Worm (Caenorhabditis elegans) whole organism, late embryonic: ENCODE measurements around the gene W04G3.12.

ENCODE experiments used
- K09A11.1 ChIP-seq: sonication (generic microtip); optimal IDR thresholded peaks from 2 replicates; lab custom pipeline; 2017; ENCODE audit warnings: antibody characterized with exemption, mild to moderate bottlenecking, missing genetic modification characterization, missing compliant biosample characterization; ENCODE audit not compliant: insufficient read depth
- T23F11.4 ChIP-seq: fragments of 200-800 bp; sonication (Bioruptor generic); optimal IDR thresholded peaks from 2 replicates; lab custom pipeline; 2018; ENCODE audit warnings: mild to moderate bottlenecking, missing genetic modification characterization, missing compliant biosample characterization
- ahr-1 ChIP-seq: sonication (generic microtip); optimal IDR thresholded peaks from 2 replicates; lab custom pipeline; 2016; ENCODE audit warnings: missing genetic modification characterization, missing compliant biosample characterization
- ama-1 ChIP-seq: fragments of 150-350 bp; optimal IDR thresholded peaks from 2 replicates; lab custom pipeline; 2014
- ceh-14 ChIP-seq: sonication (generic microtip); optimal IDR thresholded peaks from 2 replicates; lab custom pipeline; 2016; ENCODE audit warnings: missing genotype, missing genetic modification characterization, missing compliant biosample characterization
- ceh-18 ChIP-seq: sonication (generic microtip); optimal IDR thresholded peaks from 2 replicates; lab custom pipeline; 2016; ENCODE audit warnings: missing genetic modification characterization, missing compliant biosample characterization
- ceh-19 ChIP-seq: fragments of 200-800 bp; sonication (Bioruptor generic); optimal IDR thresholded peaks from 2 replicates; lab custom pipeline; 2018; ENCODE audit warnings: mild to moderate bottlenecking, missing genetic modification characterization, missing compliant biosample characterization
- ceh-30 ChIP-seq: fragments of 150-350 bp; optimal IDR thresholded peaks from 2 replicates; lab custom pipeline; 2014; ENCODE audit warnings: missing biosample characterization, missing genetic modification characterization
- ceh-31 ChIP-seq: sonication (generic microtip); optimal IDR thresholded peaks from 2 replicates; lab custom pipeline; 2016; ENCODE audit warnings: missing genetic modification characterization, missing compliant biosample characterization
- ceh-45 ChIP-seq: fragments of 200-800 bp; sonication (Bioruptor generic); IDR thresholded peaks from 2 replicates; pipeline ENCODE4 v1.3.6; 2022; ENCODE audit warnings: missing genetic modification reagents, missing genetic modification characterization, missing compliant biosample characterization
- ceh-48 ChIP-seq: sonication (generic microtip); optimal IDR thresholded peaks from 2 replicates; lab custom pipeline; 2016; ENCODE audit warnings: missing genetic modification characterization, inconsistent platforms, missing compliant biosample characterization
- ceh-9 ChIP-seq: sonication (generic microtip); optimal IDR thresholded peaks from 2 replicates; lab custom pipeline; 2016; ENCODE audit warnings: mild to moderate bottlenecking, missing genetic modification characterization, inconsistent platforms, missing compliant biosample characterization
- che-1 ChIP-seq: sonication (generic microtip); optimal IDR thresholded peaks from 2 replicates; lab custom pipeline; 2016; ENCODE audit warnings: mild to moderate bottlenecking, missing genetic modification characterization, missing compliant biosample characterization
- dmd-4 ChIP-seq: sonication (generic microtip); optimal IDR thresholded peaks from 2 replicates; lab custom pipeline; 2016; ENCODE audit warnings: borderline replicate concordance, missing genetic modification characterization, missing compliant biosample characterization
- dve-1 ChIP-seq: sonication (generic microtip); optimal IDR thresholded peaks from 2 replicates; lab custom pipeline; 2017; ENCODE audit warnings: antibody characterized with exemption, mild to moderate bottlenecking, missing genetic modification characterization, missing compliant biosample characterization
- elt-2 ChIP-seq: sonication (generic microtip); optimal IDR thresholded peaks from 2 replicates; lab custom pipeline; 2016; ENCODE audit warnings: missing genetic modification reagents, missing genetic modification characterization, missing compliant biosample characterization
- elt-4 ChIP-seq: sonication (generic microtip); optimal IDR thresholded peaks from 2 replicates; lab custom pipeline; 2016; ENCODE audit warnings: missing genetic modification characterization, missing compliant biosample characterization
- ets-4 ChIP-seq: sonication (generic microtip); optimal IDR thresholded peaks from 2 replicates; lab custom pipeline; 2016; ENCODE audit warnings: missing genetic modification characterization, missing compliant biosample characterization
- fax-1 ChIP-seq: sonication (generic microtip); optimal IDR thresholded peaks from 2 replicates; lab custom pipeline; 2016; ENCODE audit warnings: missing genotype, missing genetic modification characterization, missing compliant biosample characterization
- fkh-10 ChIP-seq: fragments of 150-350 bp; optimal IDR thresholded peaks from 2 replicates; lab custom pipeline; 2014; ENCODE audit warnings: missing biosample characterization, missing genetic modification reagents, missing genetic modification characterization
- fkh-6 ChIP-seq: sonication (generic microtip); optimal IDR thresholded peaks from 2 replicates; lab custom pipeline; 2016; ENCODE audit warnings: missing genetic modification characterization, missing compliant biosample characterization
- gmeb-2 ChIP-seq: sonication (generic microtip); optimal IDR thresholded peaks from 2 replicates; lab custom pipeline; 2016; ENCODE audit warnings: missing genetic modification characterization, inconsistent platforms, missing compliant biosample characterization
- hlh-13 ChIP-seq: fragments of 200-800 bp; sonication (Bioruptor generic); optimal IDR thresholded peaks from 2 replicates; lab custom pipeline; 2018; ENCODE audit warnings: mild to moderate bottlenecking, missing genetic modification characterization, missing compliant biosample characterization
- hlh-15 ChIP-seq: sonication (generic microtip); optimal IDR thresholded peaks from 2 replicates; lab custom pipeline; 2016; ENCODE audit warnings: missing genetic modification characterization, missing compliant biosample characterization
- lim-6 ChIP-seq: sonication (generic microtip); optimal IDR thresholded peaks from 2 replicates; lab custom pipeline; 2016; ENCODE audit warnings: missing genetic modification characterization, missing compliant biosample characterization
- lin-11 ChIP-seq: fragments of 200-800 bp; sonication (Bioruptor generic); optimal IDR thresholded peaks from 2 replicates; lab custom pipeline; 2018; ENCODE audit warnings: mild to moderate bottlenecking, missing genetic modification characterization, missing compliant biosample characterization
- madf-2 ChIP-seq: sonication (generic microtip); optimal IDR thresholded peaks from 2 replicates; lab custom pipeline; 2017; ENCODE audit warnings: missing genetic modification characterization, missing compliant biosample characterization
- mec-3 ChIP-seq: sonication (generic microtip); optimal IDR thresholded peaks from 2 replicates; lab custom pipeline; 2016; ENCODE audit warnings: borderline replicate concordance, missing genetic modification characterization, missing compliant biosample characterization
- nhr-11 ChIP-seq: fragments of 150-350 bp; optimal IDR thresholded peaks from 2 replicates; lab custom pipeline; 2014; ENCODE audit warnings: missing biosample characterization, missing genetic modification characterization
- nhr-232 ChIP-seq: sonication (generic microtip); optimal IDR thresholded peaks from 2 replicates; lab custom pipeline; 2016; ENCODE audit warnings: missing genetic modification characterization, missing compliant biosample characterization
- odd-2 ChIP-seq: sonication (generic microtip); optimal IDR thresholded peaks from 2 replicates; lab custom pipeline; 2017; ENCODE audit warnings: antibody characterized with exemption, mild to moderate bottlenecking, missing genetic modification characterization, missing compliant biosample characterization
- pat-9 ChIP-seq: fragments of 200-800 bp; sonication (Bioruptor generic); optimal IDR thresholded peaks from 2 replicates; lab custom pipeline; 2018; ENCODE audit warnings: mild to moderate bottlenecking, missing genetic modification characterization, moderate library complexity, missing compliant biosample characterization
- pax-1 ChIP-seq: fragments of 150-350 bp; optimal IDR thresholded peaks from 2 replicates; lab custom pipeline; 2014; ENCODE audit warnings: missing biosample characterization, missing genetic modification characterization
- pha-2 ChIP-seq: sonication (generic microtip); optimal IDR thresholded peaks from 2 replicates; lab custom pipeline; 2017; ENCODE audit warnings: mild to moderate bottlenecking, missing genetic modification characterization, missing compliant biosample characterization
- pha-4 ChIP-seq: fragments of 150-350 bp; optimal IDR thresholded peaks from 2 replicates; lab custom pipeline; 2018; ENCODE audit warnings: missing biosample characterization, missing genetic modification reagents, missing genetic modification characterization
- pros-1 ChIP-seq: fragments of 150-350 bp; optimal IDR thresholded peaks from 2 replicates; lab custom pipeline; 2014; ENCODE audit warnings: missing biosample characterization, missing genetic modification reagents, missing genetic modification characterization
- sdc-2 ChIP-seq: sonication (generic microtip); optimal IDR thresholded peaks from 2 replicates; lab custom pipeline; 2016; ENCODE audit warnings: missing genotype, missing genetic modification characterization, missing compliant biosample characterization
- ttx-3 ChIP-seq: sonication (generic microtip); optimal IDR thresholded peaks from 2 replicates; lab custom pipeline; 2016; ENCODE audit warnings: missing genetic modification reagents, missing genetic modification characterization, missing compliant biosample characterization
- unc-3 ChIP-seq, 2 experiments: fragments of 200-800 bp in 1 of 2; sonication (Bioruptor generic) in 1 of 2; sonication (generic microtip) in 1 of 2; conservative IDR thresholded peaks in 1 of 2; optimal IDR thresholded peaks in 1 of 2; 2 replicates each; pipeline versions ENCODE4 v1.3.6 to Lab custom; 2016 to 2022; ENCODE audit warnings: missing compliant biosample characterization in 2 of 2, missing genetic modification characterization in 2 of 2, missing genetic modification reagents in 1 of 2
- unc-42 ChIP-seq: sonication (generic microtip); optimal IDR thresholded peaks from 2 replicates; lab custom pipeline; 2016; ENCODE audit warnings: missing genotype, missing genetic modification characterization, missing compliant biosample characterization
- zip-5 ChIP-seq: sonication (generic microtip); optimal IDR thresholded peaks from 2 replicates; lab custom pipeline; 2016; ENCODE audit warnings: missing genetic modification characterization, missing compliant biosample characterization
- ztf-16 ChIP-seq: sonication (generic microtip); optimal IDR thresholded peaks from 2 replicates; lab custom pipeline; 2017; ENCODE audit warnings: missing genetic modification characterization, missing compliant biosample characterization

Gene W04G3.12

ce11 chrX:11093985-11094593, 17.5 kb upstream of the W04G3.12 start (continued):
- TF ChIP-seq unc-3 (GFP tag; conservative IDR thresholded peaks at IDR 0.05; lab: Robert Waterston, UW) = peak; percentile 80
- TF ChIP-seq unc-3 (tag; optimal IDR thresholded peaks at IDR 0.05; lab: Kevin White, UChicago) = peak; percentile 89
- TF ChIP-seq nhr-11 (tag; lab: Kevin White, UChicago) = peak; percentile 95
- peak; percentile 48 for TF ChIP-seq gmeb-2 (tag; lab: Kevin White, UChicago)
- TF ChIP-seq pha-4 (tag; lab: Kevin White, UChicago) = peak; percentile 67
- peak; percentile 96 for TF ChIP-seq pax-1 (tag; lab: Kevin White, UChicago)
- no peak for TF ChIP-seq ceh-9
- peak; percentile 85 for TF ChIP-seq lim-6 (tag; lab: Kevin White, UChicago)
- TF ChIP-seq nhr-232 (tag; lab: Kevin White, UChicago) = peak; percentile 38
- peak; percentile 88 for TF ChIP-seq madf-2 (tag; lab: Kevin White, UChicago)
- TF ChIP-seq ttx-3 (tag; lab: Kevin White, UChicago) = peak; percentile 76
- TF ChIP-seq mec-3 = no peak
- TF ChIP-seq pat-9 = peak; percentile 54
- peak; percentile 51 for TF ChIP-seq fax-1 (tag; lab: Kevin White, UChicago)
- TF ChIP-seq lin-11 (tag; lab: Kevin White, UChicago) = peak; percentile 52
- TF ChIP-seq dve-1 = peak; percentile 99
- TF ChIP-seq che-1 (tag; lab: Kevin White, UChicago) = peak; percentile 52
- TF ChIP-seq ceh-31 (tag; lab: Kevin White, UChicago) = peak; percentile 99
- TF ChIP-seq hlh-15 (tag; lab: Kevin White, UChicago) = peak; percentile 89
- peak; percentile 93 for TF ChIP-seq ceh-14 (tag; lab: Kevin White, UChicago)
- peak; percentile 36 for TF ChIP-seq zip-5 (tag; lab: Kevin White, UChicago)
- peak; percentile 88 for TF ChIP-seq dmd-4 (tag; lab: Kevin White, UChicago)
- peak; percentile 98 for TF ChIP-seq unc-42
- peak; percentile 84 for TF ChIP-seq K09A11.1 (tag; lab: Kevin White, UChicago)
- no peak for TF ChIP-seq pha-2 (tag; lab: Kevin White, UChicago)
- TF ChIP-seq ceh-48 = peak; percentile 100
- peak; percentile 100 for TF ChIP-seq ceh-18 (tag; lab: Kevin White, UChicago)
- TF ChIP-seq ceh-19 = peak; percentile 82
- peak; percentile 26 for TF ChIP-seq ahr-1 (tag; lab: Kevin White, UChicago)
- peak; percentile 91 for TF ChIP-seq fkh-10
- peak; percentile 66 for TF ChIP-seq fkh-6 (tag; lab: Kevin White, UChicago)
- peak; percentile 95 for TF ChIP-seq ztf-16 (tag; lab: Kevin White, UChicago)
- peak; percentile 98 for TF ChIP-seq ceh-30 (tag; lab: Kevin White, UChicago)
- peak; percentile 98 for TF ChIP-seq pros-1 (tag; lab: Kevin White, UChicago)
- no peak for TF ChIP-seq elt-4
- no peak for TF ChIP-seq odd-2
- TF ChIP-seq ceh-45 (GFP tag; lab: Robert Waterston, UW) = peak; percentile 69; the same call in 1 of the 2 replicates
- no peak for TF ChIP-seq ama-1 (lab: Kevin White, UChicago)
- peak; percentile 74 for TF ChIP-seq ets-4 (tag; lab: Kevin White, UChicago)
- TF ChIP-seq hlh-13 (GFP tag; lab: Kevin White, UChicago) = peak; percentile 58
- TF ChIP-seq, all 69 proteins: peak for 62

DNA sequence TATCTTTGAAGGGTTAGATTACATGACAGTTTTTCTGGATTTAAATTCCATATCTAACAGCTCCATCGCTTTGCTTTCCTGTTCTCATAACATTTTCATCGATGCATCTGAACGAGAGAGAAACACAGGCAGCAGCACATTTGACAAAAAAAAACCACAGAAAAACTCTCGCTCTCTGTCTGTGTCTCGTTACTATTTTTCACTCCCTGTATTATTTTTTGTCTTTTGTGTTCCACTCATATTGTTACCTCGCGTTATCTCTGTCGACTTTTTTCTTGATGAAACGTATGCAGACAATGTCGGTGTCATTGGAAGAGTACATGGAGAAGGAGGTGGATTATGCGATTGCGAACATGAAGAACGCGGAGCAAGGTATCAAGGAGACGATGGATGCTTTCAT, 12.4 kb upstream of the W04G3.12 start, which contains the start of gene W04G3.11:
Gene W04G3.11 (plus strand): TSS at position 244 of the 400 bp plus-strand sequence.
- TF ChIP-seq nhr-232 (tag; lab: Kevin White, UChicago) (no peak), fkh-6 (tag; lab: Kevin White, UChicago) (no peak), sdc-2 (tag; lab: Kevin White, UChicago) (no peak), nhr-11 (tag; lab: Kevin White, UChicago) (no peak), elt-2 (tag; lab: Kevin White, UChicago) (no peak), hlh-15 (tag; lab: Kevin White, UChicago) (no peak), T23F11.4 (no peak), ceh-31 (tag; lab: Kevin White, UChicago) (no peak), pha-4 (tag; lab: Kevin White, UChicago) (no peak)
